Fruit fly (Drosophila melanogaster) whole organism, embryonic: ENCODE data around the gene Uggt.
A peak's percentile ranks its signal among the peaks of the same experiment; 100 is the strongest.

Source experiments
- Abd-B ChIP-seq: fragments of 200-800 bp; sonication (Bioruptor generic); optimal IDR thresholded peaks from 2 replicates; lab custom pipeline; 2018; ENCODE audit warnings: missing biosample characterization, mild to moderate bottlenecking, missing genetic modification characterization, moderate library complexity
- Antp ChIP-seq: fragments of 200-800 bp; sonication (Bioruptor generic); optimal IDR thresholded peaks from 3 replicates; lab custom pipeline; 2016; ENCODE audit warnings: missing biosample characterization, missing genetic modification characterization
- Blimp-1 ChIP-seq: fragments of 200-800 bp; sonication (Bioruptor generic); optimal IDR thresholded peaks from 3 replicates; lab custom pipeline; 2018; ENCODE audit warnings: missing biosample characterization, missing genetic modification characterization, mild to moderate bottlenecking, moderate library complexity, missing genetic modification reagents
- CG10209 ChIP-seq: fragments of 200-800 bp; sonication (Bioruptor generic); optimal IDR thresholded peaks from 3 replicates; lab custom pipeline; 2017; ENCODE audit warnings: missing biosample characterization, mild to moderate bottlenecking, missing genetic modification characterization, missing genetic modification reagents
- CG1024 ChIP-seq: fragments of 200-800 bp; sonication (Bioruptor generic); IDR thresholded peaks from 2 replicates; pipeline ENCODE4 v1.3.6; 2022; ENCODE audit warnings: missing biosample characterization, missing genetic modification characterization
- CG14965 ChIP-seq: fragments of 200-800 bp; sonication (Bioruptor generic); optimal IDR thresholded peaks from 2 replicates; lab custom pipeline; 2016; ENCODE audit warnings: missing biosample characterization, missing genetic modification characterization, borderline replicate concordance
- CG16813 ChIP-seq: fragments of 200-800 bp; sonication (Bioruptor generic); IDR thresholded peaks from 3 replicates; pipeline ENCODE4 v1.3.6; 2022; ENCODE audit warnings: missing biosample characterization, missing genetic modification characterization; ENCODE audit not compliant: partially characterized antibody
- CG17385 ChIP-seq: fragments of 200-800 bp; sonication (Bioruptor generic); optimal IDR thresholded peaks from 3 replicates; lab custom pipeline; 2018; ENCODE audit warnings: missing biosample characterization, mild to moderate bottlenecking, missing genetic modification characterization
- CG18262 ChIP-seq: fragments of 200-800 bp; optimal IDR thresholded peaks from 3 replicates; lab custom pipeline; 2019; ENCODE audit warnings: missing biosample characterization, mild to moderate bottlenecking, missing genetic modification characterization, moderate library complexity
- CG18619 ChIP-seq: fragments of 200-800 bp; sonication (Bioruptor generic); optimal IDR thresholded peaks from 3 replicates; lab custom pipeline; 2017; ENCODE audit warnings: missing biosample characterization, mild to moderate bottlenecking, missing genetic modification characterization
- CG3065 ChIP-seq: fragments of 200-800 bp; sonication (Bioruptor generic); optimal IDR thresholded peaks from 2 replicates; lab custom pipeline; 2016; ENCODE audit warnings: missing biosample characterization, missing genetic modification characterization
- CG3163 ChIP-seq: fragments of 200-800 bp; sonication (Bioruptor generic); optimal IDR thresholded peaks from 3 replicates; lab custom pipeline; 2016; ENCODE audit warnings: missing biosample characterization, missing genetic modification characterization
- CG34376 ChIP-seq: fragments of 200-800 bp; sonication (Bioruptor generic); optimal IDR thresholded peaks from 2 replicates; lab custom pipeline; 2018; ENCODE audit warnings: missing biosample characterization, mild to moderate bottlenecking, missing genetic modification characterization
- CG3726 ChIP-seq: fragments of 200-800 bp; sonication (Bioruptor generic); IDR thresholded peaks from 3 replicates; pipeline ENCODE4, ENCODE4 v1.3.6; 2022; ENCODE audit warnings: missing biosample characterization, missing genetic modification characterization
- CG43689 ChIP-seq: fragments of 200-800 bp; sonication (Bioruptor generic); IDR thresholded peaks from 2 replicates; pipeline ENCODE4 v1.3.6; 2022; ENCODE audit warnings: missing biosample characterization, missing genetic modification characterization
- CG6683 ChIP-seq: fragments of 200-800 bp; sonication (Bioruptor generic); optimal IDR thresholded peaks from 2 replicates; lab custom pipeline; 2017; ENCODE audit warnings: missing biosample characterization, mild to moderate bottlenecking, missing genetic modification characterization, missing genetic modification reagents
- CG6689 ChIP-seq: fragments of 200-800 bp; sonication (Bioruptor generic); IDR thresholded peaks from 2 replicates; pipeline ENCODE4 v1.3.6; 2022; ENCODE audit warnings: missing biosample characterization, missing genetic modification characterization
- CG8359 ChIP-seq: fragments of 200-800 bp; sonication (Bioruptor generic); optimal IDR thresholded peaks from 2 replicates; lab custom pipeline; 2017; ENCODE audit warnings: missing biosample characterization, mild to moderate bottlenecking, missing genetic modification characterization, borderline replicate concordance
- CG9797 ChIP-seq: fragments of 200-800 bp; sonication (Bioruptor generic); optimal IDR thresholded peaks from 3 replicates; lab custom pipeline; 2018; ENCODE audit warnings: missing biosample characterization, mild to moderate bottlenecking, missing genetic modification characterization
- CG9817 ChIP-seq: fragments of 200-800 bp; sonication (Bioruptor generic); optimal IDR thresholded peaks from 2 replicates; lab custom pipeline; 2018; ENCODE audit warnings: missing biosample characterization, mild to moderate bottlenecking, missing genetic modification characterization, moderate library complexity
- CkIIα-i1 ChIP-seq: fragments of 200-800 bp; sonication (Bioruptor generic); IDR thresholded peaks from 2 replicates; pipeline ENCODE4 v1.3.6; 2022; ENCODE audit warnings: missing biosample characterization, missing genetic modification characterization
- Dad ChIP-seq: fragments of 200-800 bp; sonication (Bioruptor generic); optimal IDR thresholded peaks from 3 replicates; lab custom pipeline; 2016; ENCODE audit warnings: missing biosample characterization, missing genetic modification characterization
- E2f1 ChIP-seq: fragments of 200-800 bp; sonication (Bioruptor generic); IDR thresholded peaks from 2 replicates; pipeline ENCODE4 v1.3.6; 2022; ENCODE audit warnings: missing biosample characterization, missing genetic modification characterization
- Fer2 ChIP-seq: fragments of 200-800 bp; sonication (Bioruptor generic); optimal IDR thresholded peaks from 2 replicates; lab custom pipeline; 2018; ENCODE audit warnings: missing biosample characterization, mild to moderate bottlenecking, missing genetic modification characterization, moderate library complexity
- GATAe ChIP-seq: fragments of 200-800 bp; sonication (Bioruptor generic); conservative IDR thresholded peaks from 2 replicates; pipeline ENCODE4 v1.3.6; 2022; ENCODE audit warnings: missing biosample characterization, missing genetic modification characterization
- NK7.1 ChIP-seq: fragments of 200-800 bp; sonication (Bioruptor generic); optimal IDR thresholded peaks from 3 replicates; lab custom pipeline; 2016; ENCODE audit warnings: missing biosample characterization, missing genetic modification characterization
- Neu2 ChIP-seq: fragments of 200-800 bp; sonication (Bioruptor generic); optimal IDR thresholded peaks from 3 replicates; lab custom pipeline; 2016; ENCODE audit warnings: missing biosample characterization, missing genetic modification characterization, borderline replicate concordance
- Oli ChIP-seq: fragments of 200-800 bp; sonication (Bioruptor generic); optimal IDR thresholded peaks from 2 replicates; lab custom pipeline; 2018; ENCODE audit warnings: missing biosample characterization, mild to moderate bottlenecking, missing genetic modification characterization, moderate library complexity
- Poxn ChIP-seq: fragments of 200-800 bp; sonication (Bioruptor generic); IDR thresholded peaks from 2 replicates; pipeline ENCODE4 v1.3.6; 2022; ENCODE audit warnings: missing biosample characterization, missing genetic modification characterization
- Scr ChIP-seq: fragments of 200-800 bp; sonication (Bioruptor generic); IDR thresholded peaks from 2 replicates; pipeline ENCODE4 v1.3.6; 2022; ENCODE audit warnings: missing biosample characterization, missing genetic modification characterization; ENCODE audit not compliant: partially characterized antibody
- Side ChIP-seq: fragments of 200-800 bp; sonication (Bioruptor generic); optimal IDR thresholded peaks from 2 replicates; lab custom pipeline; 2016; ENCODE audit warnings: missing biosample characterization, missing genetic modification characterization
- Xbp1 ChIP-seq: fragments of 200-800 bp; sonication (Bioruptor generic); optimal IDR thresholded peaks from 3 replicates; lab custom pipeline; 2016; ENCODE audit warnings: missing biosample characterization, mild to moderate bottlenecking, missing genetic modification characterization
- cas ChIP-seq: fragments of 200-800 bp; sonication (Bioruptor generic); IDR thresholded peaks from 2 replicates; pipeline ENCODE4 v1.3.6; 2022; ENCODE audit warnings: missing biosample characterization, missing genetic modification characterization
- ci ChIP-seq: fragments of 200-800 bp; sonication (Bioruptor generic); IDR thresholded peaks from 3 replicates; pipeline ENCODE4 v1.3.6; 2022; ENCODE audit warnings: missing biosample characterization, missing genetic modification characterization
- cwo ChIP-seq: fragments of 200-800 bp; sonication (Bioruptor generic); optimal IDR thresholded peaks from 3 replicates; lab custom pipeline; 2017; ENCODE audit warnings: missing biosample characterization, missing genetic modification characterization, mild to moderate bottlenecking, moderate library complexity, missing genetic modification reagents
- dati ChIP-seq: fragments of 200-800 bp; sonication (Bioruptor generic); IDR thresholded peaks from 2 replicates; pipeline ENCODE4 v1.3.6; 2022; ENCODE audit warnings: missing biosample characterization, missing genetic modification characterization
- dpn ChIP-seq, 2 experiments: fragments of 200-800 bp; sonication (Bioruptor generic); optimal IDR thresholded peaks; 3 replicates each; lab custom pipeline; 2016; ENCODE audit warnings: missing biosample characterization in 2 of 2, missing genetic modification characterization in 2 of 2
- fd96Cb ChIP-seq: fragments of 200-800 bp; sonication (Bioruptor generic); optimal IDR thresholded peaks from 2 replicates; lab custom pipeline; 2018; ENCODE audit warnings: missing biosample characterization, mild to moderate bottlenecking, missing genetic modification characterization, moderate library complexity
- gce ChIP-seq: fragments of 200-800 bp; sonication (Bioruptor generic); IDR thresholded peaks from 3 replicates; pipeline ENCODE4 v1.3.6; 2022; ENCODE audit warnings: missing biosample characterization, missing genetic modification characterization
- kay ChIP-seq: fragments of 200-800 bp; sonication (Bioruptor generic); optimal IDR thresholded peaks from 2 replicates; lab custom pipeline; 2016; ENCODE audit warnings: missing biosample characterization, missing genetic modification characterization
- knrl ChIP-seq: fragments of 200-800 bp; sonication (Bioruptor generic); IDR thresholded peaks from 3 replicates; pipeline ENCODE4 v1.3.6; 2022; ENCODE audit warnings: missing biosample characterization, missing genetic modification characterization; ENCODE audit not compliant: partially characterized antibody
- lab ChIP-seq: fragments of 200-800 bp; sonication (Bioruptor generic); optimal IDR thresholded peaks from 3 replicates; lab custom pipeline; 2017; ENCODE audit warnings: missing biosample characterization, missing genetic modification characterization, mild to moderate bottlenecking, moderate library complexity, missing genetic modification reagents
- mam ChIP-seq: fragments of 200-800 bp; sonication (Bioruptor generic); optimal IDR thresholded peaks from 3 replicates; lab custom pipeline; 2016; ENCODE audit warnings: missing biosample characterization, missing genetic modification characterization
- nau ChIP-seq: fragments of 200-800 bp; sonication (Bioruptor generic); optimal IDR thresholded peaks from 3 replicates; lab custom pipeline; 2017; ENCODE audit warnings: missing biosample characterization, mild to moderate bottlenecking, missing genetic modification characterization, missing genetic modification reagents
- nerfin-2 ChIP-seq: fragments of 200-800 bp; sonication (Bioruptor generic); IDR thresholded peaks from 2 replicates; pipeline ENCODE4 v1.3.6; 2022; ENCODE audit warnings: missing biosample characterization, missing genetic modification characterization; ENCODE audit not compliant: partially characterized antibody
- onecut ChIP-seq: fragments of 200-800 bp; sonication (Bioruptor generic); IDR thresholded peaks from 2 replicates; pipeline ENCODE4 v1.3.6; 2022; ENCODE audit warnings: missing biosample characterization, missing genetic modification characterization
- row ChIP-seq: fragments of 200-800 bp; sonication (Bioruptor generic); IDR thresholded peaks from 3 replicates; pipeline ENCODE4 v1.3.6; 2022; ENCODE audit warnings: missing biosample characterization, missing genetic modification characterization
- run ChIP-seq: fragments of 200-800 bp; sonication (Bioruptor generic); optimal IDR thresholded peaks from 3 replicates; lab custom pipeline; 2018; ENCODE audit warnings: missing biosample characterization, mild to moderate bottlenecking, missing genetic modification characterization
- sim ChIP-seq: fragments of 200-800 bp; sonication (Bioruptor generic); IDR thresholded peaks from 2 replicates; pipeline ENCODE4 v1.3.6; 2022; ENCODE audit warnings: missing biosample characterization, missing genetic modification characterization
- tup ChIP-seq: fragments of 200-800 bp; sonication (Bioruptor generic); optimal IDR thresholded peaks from 2 replicates; lab custom pipeline; 2016; ENCODE audit warnings: missing biosample characterization, mild to moderate bottlenecking, missing genetic modification characterization, moderate library complexity
- wek ChIP-seq: fragments of 200-800 bp; sonication (Bioruptor generic); optimal IDR thresholded peaks from 3 replicates; lab custom pipeline; 2018; ENCODE audit warnings: missing biosample characterization, mild to moderate bottlenecking, missing genetic modification characterization, moderate library complexity

The Uggt gene

dm6 chr3L:18901411-18901810 is 28.9 kb downstream of the Uggt start, which contains the start of the genes arx and CG6843 (continued):
- TF ChIP-seq lab (GFP tag; lab: Kevin White, UChicago) (no peak), Oli (tag; lab: Kevin White, UChicago) (no peak), gce (GFP tag; lab: Robert Waterston, UW) (no peak), cas (no peak), nerfin-2 (GFP tag; lab: Robert Waterston, UW) (peak; percentile 88), Abd-B (GFP tag; lab: Kevin White, UChicago) (no peak), dati (no peak), Poxn (no peak), kay (GFP tag; lab: Kevin White, UChicago) (no peak), Dad (GFP tag; lab: Kevin White, UChicago) (no peak), CG18262 (tag; lab: Kevin White, UChicago) (no peak), CG3065 (no peak), Side (GFP tag; lab: Kevin White, UChicago) (no peak), cwo (GFP tag; lab: Kevin White, UChicago) (no peak), CG10209 (GFP tag; lab: Kevin White, UChicago) (no peak), CkIIα-i1 (no peak), CG9817 (tag; lab: Kevin White, UChicago) (no peak), E2f1 (no peak), CG43689 (no peak), wek (no peak), CG6689 (no peak), row (peak; percentile 17; the same call in 1 of the 3 replicates), CG8359 (GFP tag; lab: Kevin White, UChicago) (no peak), knrl (GFP tag; lab: Robert Waterston, UW) (peak; percentile 91), Antp (no peak), GATAe (GFP tag; lab: Robert Waterston, UW) (no peak), Fer2 (tag; lab: Kevin White, UChicago) (no peak), CG34376 (no peak), Scr (GFP tag; lab: Robert Waterston, UW) (peak; percentile 92), CG16813 (GFP tag; lab: Robert Waterston, UW) (peak; percentile 91), CG6683 (GFP tag; lab: Kevin White, UChicago) (no peak), sim (GFP tag; lab: Robert Waterston, UW) (no peak), run (no peak), onecut (GFP tag; lab: Robert Waterston, UW) (no peak), fd96Cb (tag; lab: Kevin White, UChicago) (no peak), CG3726 (GFP tag; lab: Robert Waterston, UW) (no peak), nau (no peak), tup (GFP tag; lab: Kevin White, UChicago) (no peak), CG1024 (GFP tag; lab: Robert Waterston, UW) (no peak), Neu2 (GFP tag; lab: Kevin White, UChicago) (no peak), CG3163 (GFP tag; lab: Kevin White, UChicago) (no peak), CG17385 (no peak), CG14965 (GFP tag; lab: Kevin White, UChicago) (no peak), ci (no peak), CG9797 (GFP tag; lab: Kevin White, UChicago) (no peak), NK7.1 (no peak), dpn (GFP tag; optimal IDR thresholded peaks at IDR 0.05; lab: Kevin White, UChicago) (no peak), mam (GFP tag; lab: Kevin White, UChicago) (no peak), CG18619 (GFP tag; lab: Kevin White, UChicago) (no peak), Blimp-1 (GFP tag; lab: Kevin White, UChicago) (no peak), Xbp1 (GFP tag; lab: Kevin White, UChicago) (no peak)
